Worm (Caenorhabditis elegans) whole organism, mixed stage, embryonic: Measurements from ENCODE around the gene Y49G5A.1.

Experiments
- M03D4.4 ChIP-seq: sonication (generic microtip); optimal IDR thresholded peaks from 2 replicates; lab custom pipeline; 2017; ENCODE audit warnings: mild to moderate bottlenecking, missing genetic modification characterization, missing compliant biosample characterization
- bed-3 ChIP-seq: fragments of 200-800 bp; sonication (Bioruptor generic); optimal IDR thresholded peaks from 3 replicates; lab custom pipeline; 2018; ENCODE audit warnings: mild to moderate bottlenecking, missing genetic modification characterization, moderate library complexity, missing compliant biosample characterization
- ceh-39 ChIP-seq: fragments of 150-350 bp; optimal IDR thresholded peaks from 2 replicates; lab custom pipeline; 2014; ENCODE audit warnings: missing biosample characterization, missing genetic modification characterization
- ceh-43 ChIP-seq: fragments of 200-800 bp; sonication (Bioruptor generic); optimal IDR thresholded peaks from 2 replicates; lab custom pipeline; 2018; ENCODE audit warnings: mild to moderate bottlenecking, missing genetic modification characterization, moderate library complexity, missing compliant biosample characterization
- ceh-83 ChIP-seq: fragments of 200-800 bp; sonication (Bioruptor generic); optimal IDR thresholded peaks from 2 replicates; lab custom pipeline; 2018; ENCODE audit warnings: mild to moderate bottlenecking, missing genetic modification characterization, missing compliant biosample characterization
- ces-1 ChIP-seq: fragments of 150-350 bp; optimal IDR thresholded peaks from 2 replicates; lab custom pipeline; 2014; ENCODE audit warnings: missing biosample characterization, missing genetic modification reagents, missing genetic modification characterization
- cnd-1 ChIP-seq: fragments of 200-800 bp; sonication (Bioruptor generic); optimal IDR thresholded peaks from 2 replicates; lab custom pipeline; 2018; ENCODE audit warnings: mild to moderate bottlenecking, missing genetic modification characterization, missing compliant biosample characterization
- drap-1 ChIP-seq: fragments of 200-800 bp; sonication (Bioruptor generic); optimal IDR thresholded peaks from 3 replicates; lab custom pipeline; 2018; ENCODE audit warnings: mild to moderate bottlenecking, missing genetic modification characterization, missing compliant biosample characterization
- elt-1 ChIP-seq: sonication (generic microtip); optimal IDR thresholded peaks from 2 replicates; lab custom pipeline; 2017; ENCODE audit warnings: missing genetic modification characterization, mild to moderate bottlenecking, missing compliant biosample characterization, antibody characterized with exemption, moderate library complexity, borderline replicate concordance; ENCODE audit not compliant: insufficient read depth
- flh-1 ChIP-seq: fragments of 200-800 bp; sonication (Bioruptor generic); optimal IDR thresholded peaks from 2 replicates; lab custom pipeline; 2018; ENCODE audit warnings: mild to moderate bottlenecking, missing genetic modification characterization, moderate library complexity, missing compliant biosample characterization
- ham-2 ChIP-seq: fragments of 200-800 bp; sonication (Bioruptor generic); optimal IDR thresholded peaks from 2 replicates; lab custom pipeline; 2018; ENCODE audit warnings: mild to moderate bottlenecking, missing genetic modification characterization, missing compliant biosample characterization
- hlh-1 ChIP-seq: fragments of 150-350 bp; optimal IDR thresholded peaks from 2 replicates; lab custom pipeline; 2014; ENCODE audit warnings: missing biosample characterization, missing genetic modification reagents, missing genetic modification characterization
- lin-13 ChIP-seq: fragments of 150-350 bp; optimal IDR thresholded peaks from 2 replicates; lab custom pipeline; 2014; ENCODE audit warnings: missing biosample characterization, missing genetic modification characterization
- lin-32 ChIP-seq: fragments of 200-800 bp; sonication (Bioruptor generic); optimal IDR thresholded peaks from 2 replicates; lab custom pipeline; 2018; ENCODE audit warnings: mild to moderate bottlenecking, missing genetic modification characterization, missing compliant biosample characterization
- mab-5 ChIP-seq: fragments of 150-350 bp; optimal IDR thresholded peaks from 2 replicates; lab custom pipeline; 2014; ENCODE audit warnings: missing biosample characterization, missing genetic modification characterization
- mep-1 ChIP-seq: fragments of 150-350 bp; optimal IDR thresholded peaks from 2 replicates; lab custom pipeline; 2017; ENCODE audit warnings: missing biosample characterization, missing genetic modification reagents, missing genetic modification characterization, inconsistent platforms
- mls-2 ChIP-seq: sonication (generic microtip); optimal IDR thresholded peaks from 2 replicates; lab custom pipeline; 2016; ENCODE audit warnings: mild to moderate bottlenecking, missing genetic modification characterization, moderate library complexity, missing compliant biosample characterization
- nhr-12 ChIP-seq: fragments of 150-350 bp; optimal IDR thresholded peaks from 2 replicates; lab custom pipeline; 2014; ENCODE audit warnings: missing biosample characterization, missing genetic modification characterization
- nhr-2 ChIP-seq: fragments of 150-350 bp; optimal IDR thresholded peaks from 2 replicates; lab custom pipeline; 2014; ENCODE audit warnings: missing biosample characterization, missing genetic modification characterization
- nhr-237 ChIP-seq: fragments of 150-350 bp; optimal IDR thresholded peaks from 2 replicates; lab custom pipeline; 2014; ENCODE audit warnings: missing biosample characterization, missing genetic modification characterization
- nhr-28 ChIP-seq: fragments of 150-350 bp; optimal IDR thresholded peaks from 2 replicates; lab custom pipeline; 2014; ENCODE audit warnings: missing biosample characterization, missing genetic modification characterization
- nhr-76 ChIP-seq: sonication (generic microtip); optimal IDR thresholded peaks from 2 replicates; lab custom pipeline; 2017; ENCODE audit warnings: missing biosample characterization, missing genetic modification characterization
- pha-4 ChIP-seq: fragments of 150-350 bp; optimal IDR thresholded peaks from 2 replicates; lab custom pipeline; 2018; ENCODE audit warnings: missing biosample characterization, missing genetic modification reagents, missing genetic modification characterization
- sem-2 ChIP-seq: fragments of 200-800 bp; sonication (Bioruptor generic); optimal IDR thresholded peaks from 2 replicates; lab custom pipeline; 2018; ENCODE audit warnings: mild to moderate bottlenecking, missing genetic modification characterization, missing compliant biosample characterization
- snpc-4 ChIP-seq: fragments of 150-350 bp; optimal IDR thresholded peaks from 2 replicates; lab custom pipeline; 2014; ENCODE audit warnings: missing biosample characterization, missing genetic modification characterization
- sptf-1 ChIP-seq: sonication (generic microtip); optimal IDR thresholded peaks from 2 replicates; lab custom pipeline; 2017; ENCODE audit warnings: mild to moderate bottlenecking, missing genetic modification characterization, moderate library complexity, missing compliant biosample characterization
- tbx-8 ChIP-seq: fragments of 200-800 bp; sonication (Bioruptor generic); optimal IDR thresholded peaks from 2 replicates; lab custom pipeline; 2018; ENCODE audit warnings: mild to moderate bottlenecking, missing genetic modification characterization, moderate library complexity, missing compliant biosample characterization
- unc-120 ChIP-seq: sonication (generic microtip); optimal IDR thresholded peaks from 2 replicates; lab custom pipeline; 2017; ENCODE audit warnings: missing genetic modification characterization, missing compliant biosample characterization; ENCODE audit not compliant: poor library complexity, severe bottlenecking
- unc-39 ChIP-seq: fragments of 150-350 bp; optimal IDR thresholded peaks from 2 replicates; lab custom pipeline; 2014; ENCODE audit warnings: missing biosample characterization, missing genetic modification characterization
- unc-62 ChIP-seq: fragments of 150-350 bp; optimal IDR thresholded peaks from 2 replicates; lab custom pipeline; 2014; ENCODE audit warnings: missing biosample characterization, missing genetic modification reagents, missing genetic modification characterization
- zip-8 ChIP-seq: fragments of 150-350 bp; optimal IDR thresholded peaks from 2 replicates; lab custom pipeline; 2014; ENCODE audit warnings: missing biosample characterization, missing genetic modification characterization
- ztf-11 ChIP-seq: fragments of 150-350 bp; optimal IDR thresholded peaks from 2 replicates; lab custom pipeline; 2014; ENCODE audit warnings: missing biosample characterization, missing genetic modification characterization

Gene Y49G5A.1

ce11 chrV:5324566-5324965 lies 37.4 kb upstream of the Y49G5A.1 start, which contains the start of gene ceh-33:
Gene ceh-33 (minus strand): TSS chrV:5324666.
- TF ChIP-seq zip-8 (tag; lab: Kevin White, UChicago) (peak; percentile 32), nhr-237 (no peak), snpc-4 (tag; lab: Kevin White, UChicago) (no peak), ces-1 (GFP tag; lab: Kevin White, UChicago) (no peak)
- TF ChIP-seq, all 35 proteins: peak for 1

ce11 chrV:5322815-5323214 lies 35.6 kb upstream of the Y49G5A.1 start:
- TF ChIP-seq flh-1 (GFP tag; lab: Kevin White, UChicago) (no peak), mls-2 (tag; lab: Kevin White, UChicago) (no peak), ztf-11 (tag; lab: Kevin White, UChicago) (no peak), hlh-1 (tag; lab: Kevin White, UChicago) (no peak), sptf-1 (no peak), ceh-83 (GFP tag; lab: Kevin White, UChicago) (no peak), mep-1 (tag; lab: Kevin White, UChicago) (no peak), cnd-1 (tag; lab: Kevin White, UChicago) (no peak)

ce11 chrV:5319477-5319876 lies 32.3 kb upstream of the Y49G5A.1 start, which contains the start of gene ceh-34:
Gene ceh-34 (minus strand): TSS chrV:5319577.
- no peak for TF ChIP-seq snpc-4 (tag; lab: Kevin White, UChicago)
- TF ChIP-seq ceh-43 (GFP tag; lab: Kevin White, UChicago), result no peak
- TF ChIP-seq tbx-8, result no peak
- no peak for TF ChIP-seq elt-1
- no peak for TF ChIP-seq nhr-2 (tag; lab: Kevin White, UChicago)
- TF ChIP-seq nhr-237, result no peak
- no peak for TF ChIP-seq ztf-11 (tag; lab: Kevin White, UChicago)
- TF ChIP-seq ceh-83 (GFP tag; lab: Kevin White, UChicago), result no peak
- TF ChIP-seq sptf-1, result no peak
- TF ChIP-seq drap-1 (GFP tag; lab: Kevin White, UChicago), result no peak
- no peak for TF ChIP-seq M03D4.4 (tag; lab: Kevin White, UChicago)
- no peak for TF ChIP-seq mab-5 (tag; lab: Kevin White, UChicago)
- TF ChIP-seq cnd-1 (tag; lab: Kevin White, UChicago), result no peak
- no peak for TF ChIP-seq nhr-12
- no peak for TF ChIP-seq sem-2 (GFP tag; lab: Kevin White, UChicago)
- TF ChIP-seq mep-1 (tag; lab: Kevin White, UChicago), result no peak
- no peak for TF ChIP-seq pha-4

ce11 chrV:5318349-5318748 lies 31.2 kb upstream of the Y49G5A.1 start:
- TF ChIP-seq drap-1 (GFP tag; lab: Kevin White, UChicago), result no peak
- peak; percentile 41 for TF ChIP-seq hlh-1 (tag; lab: Kevin White, UChicago)
- TF ChIP-seq nhr-28 (tag; lab: Kevin White, UChicago), result no peak
- TF ChIP-seq sem-2 (GFP tag; lab: Kevin White, UChicago), result no peak
- no peak for TF ChIP-seq ceh-83 (GFP tag; lab: Kevin White, UChicago)
- TF ChIP-seq unc-62 (GFP tag; lab: Kevin White, UChicago), result peak; percentile 80

- TF ChIP-seq ceh-83 (GFP tag; lab: Kevin White, UChicago) (no peak), elt-1 (no peak), lin-13 (tag; lab: Kevin White, UChicago) (no peak), sptf-1 (no peak), unc-120 (tag; lab: Kevin White, UChicago) (no peak), zip-8 (tag; lab: Kevin White, UChicago) (no peak), ham-2 (no peak), ceh-39 (no peak), drap-1 (GFP tag; lab: Kevin White, UChicago) (no peak), cnd-1 (tag; lab: Kevin White, UChicago) (no peak), snpc-4 (tag; lab: Kevin White, UChicago) (no peak)
Observed at ce11 chrV:5314104-5314503, 26.9 kb upstream of the Y49G5A.1 start, which contains the start of gene C10G8.2. Gene C10G8.2 (plus strand): TSS chrV:5314404.

ce11 chrV:5312453-5312852 lies 25.3 kb upstream of the Y49G5A.1 start, which contains the start of gene C10G8.3:
Gene C10G8.3 (plus strand): TSS chrV:5312753.
- TF ChIP-seq unc-62 (GFP tag; lab: Kevin White, UChicago) (no peak), ztf-11 (tag; lab: Kevin White, UChicago) (no peak), bed-3 (GFP tag; lab: Kevin White, UChicago) (no peak), sem-2 (GFP tag; lab: Kevin White, UChicago) (no peak), tbx-8 (no peak), nhr-76 (tag; lab: Kevin White, UChicago) (no peak), lin-32 (GFP tag; lab: Kevin White, UChicago) (no peak), mab-5 (tag; lab: Kevin White, UChicago) (no peak), unc-120 (tag; lab: Kevin White, UChicago) (no peak), ceh-43 (GFP tag; lab: Kevin White, UChicago) (no peak), M03D4.4 (tag; lab: Kevin White, UChicago) (no peak), sptf-1 (no peak), mls-2 (tag; lab: Kevin White, UChicago) (no peak), unc-39 (tag; lab: Kevin White, UChicago) (no peak)
